Fruit fly (Drosophila melanogaster) whole organism, embryonic: ENCODE measurements around the gene dpr3.

Source experiments
- ATbp ChIP-seq: fragments of 200-800 bp; sonication (Bioruptor generic); optimal IDR thresholded peaks from 2 replicates; lab custom pipeline; 2017; ENCODE audit warnings: missing biosample characterization, mild to moderate bottlenecking, missing genetic modification characterization, missing genetic modification reagents
- Antp ChIP-seq: fragments of 200-800 bp; sonication (Bioruptor generic); optimal IDR thresholded peaks from 3 replicates; lab custom pipeline; 2016; ENCODE audit warnings: missing biosample characterization, missing genetic modification characterization
- C15 ChIP-seq: fragments of 200-800 bp; sonication (Bioruptor generic); IDR thresholded peaks from 3 replicates; pipeline ENCODE4 v1.3.6; 2022; ENCODE audit warnings: missing biosample characterization, missing genetic modification characterization
- CG10274 ChIP-seq: fragments of 200-800 bp; sonication (Bioruptor generic); optimal IDR thresholded peaks from 3 replicates; lab custom pipeline; 2017; ENCODE audit warnings: missing biosample characterization, mild to moderate bottlenecking, missing genetic modification characterization
- CG11456 ChIP-seq: fragments of 200-800 bp; sonication (Bioruptor generic); IDR thresholded peaks from 3 replicates; pipeline ENCODE4 v1.3.6; 2022; ENCODE audit warnings: missing biosample characterization, missing genetic modification characterization
- CG12659 ChIP-seq: fragments of 200-800 bp; sonication (Bioruptor generic); optimal IDR thresholded peaks from 3 replicates; lab custom pipeline; 2017; ENCODE audit warnings: mild to moderate bottlenecking, missing biosample characterization, missing genetic modification reagents, missing genetic modification characterization
- CG13287 ChIP-seq: fragments of 200-800 bp; sonication (Bioruptor generic); IDR thresholded peaks from 2 replicates; pipeline ENCODE4 v1.3.6; 2022; ENCODE audit warnings: missing biosample characterization, missing genetic modification characterization; ENCODE audit not compliant: partially characterized antibody
- CG13775 ChIP-seq: fragments of 200-800 bp; sonication (Bioruptor generic); optimal IDR thresholded peaks from 3 replicates; lab custom pipeline; 2017; ENCODE audit warnings: missing biosample characterization, mild to moderate bottlenecking, missing genetic modification characterization
- CG14860 ChIP-seq: fragments of 200-800 bp; sonication (Bioruptor generic); IDR thresholded peaks from 3 replicates; pipeline ENCODE4 v1.3.6; 2022; ENCODE audit warnings: missing biosample characterization, missing genetic modification characterization; ENCODE audit not compliant: partially characterized antibody
- CG15073 ChIP-seq: fragments of 200-800 bp; sonication (Bioruptor generic); optimal IDR thresholded peaks from 2 replicates; lab custom pipeline; 2016; ENCODE audit warnings: missing biosample characterization, missing genetic modification characterization
- CG1529 ChIP-seq: fragments of 200-800 bp; sonication (Bioruptor generic); optimal IDR thresholded peaks from 3 replicates; lab custom pipeline; 2018; ENCODE audit warnings: missing biosample characterization, missing genetic modification characterization
- CG16813 ChIP-seq: fragments of 200-800 bp; sonication (Bioruptor generic); IDR thresholded peaks from 3 replicates; pipeline ENCODE4 v1.3.6; 2022; ENCODE audit warnings: missing biosample characterization, missing genetic modification characterization; ENCODE audit not compliant: partially characterized antibody
- CG17385 ChIP-seq: fragments of 200-800 bp; sonication (Bioruptor generic); optimal IDR thresholded peaks from 3 replicates; lab custom pipeline; 2018; ENCODE audit warnings: missing biosample characterization, mild to moderate bottlenecking, missing genetic modification characterization
- CG18619 ChIP-seq: fragments of 200-800 bp; sonication (Bioruptor generic); optimal IDR thresholded peaks from 3 replicates; lab custom pipeline; 2017; ENCODE audit warnings: missing biosample characterization, mild to moderate bottlenecking, missing genetic modification characterization
- CG2678 ChIP-seq: fragments of 200-800 bp; sonication (Bioruptor generic); optimal IDR thresholded peaks from 3 replicates; lab custom pipeline; 2019; ENCODE audit warnings: missing biosample characterization, mild to moderate bottlenecking, missing genetic modification characterization, moderate library complexity
- CG2875 ChIP-seq: fragments of 200-800 bp; sonication (Bioruptor generic); optimal IDR thresholded peaks from 2 replicates; lab custom pipeline; 2017; ENCODE audit warnings: missing biosample characterization, mild to moderate bottlenecking, missing genetic modification characterization, missing genetic modification reagents
- CG3065 ChIP-seq: fragments of 200-800 bp; sonication (Bioruptor generic); optimal IDR thresholded peaks from 2 replicates; lab custom pipeline; 2016; ENCODE audit warnings: missing biosample characterization, missing genetic modification characterization
- CG31224 ChIP-seq: fragments of 200-800 bp; sonication (Bioruptor generic); IDR thresholded peaks from 2 replicates; pipeline ENCODE4 v1.3.6; 2022; ENCODE audit warnings: missing biosample characterization, missing genetic modification characterization
- CG4282 ChIP-seq: fragments of 200-800 bp; sonication (Bioruptor generic); optimal IDR thresholded peaks from 2 replicates; lab custom pipeline; 2016; ENCODE audit warnings: missing biosample characterization, missing genetic modification characterization
- CG5953 ChIP-seq: fragments of 200-800 bp; sonication (Bioruptor generic); IDR thresholded peaks from 2 replicates; pipeline ENCODE4 v1.3.6; 2022; ENCODE audit warnings: missing biosample characterization, missing genetic modification characterization
- CG6654 ChIP-seq: fragments of 200-800 bp; sonication (Bioruptor generic); optimal IDR thresholded peaks from 2 replicates; lab custom pipeline; 2017; ENCODE audit warnings: missing biosample characterization, mild to moderate bottlenecking, missing genetic modification characterization
- CG6791 ChIP-seq: fragments of 200-800 bp; sonication (Bioruptor generic); IDR thresholded peaks from 3 replicates; pipeline ENCODE4 v1.3.6; 2022; ENCODE audit warnings: missing biosample characterization, missing genetic modification characterization; ENCODE audit not compliant: partially characterized antibody
- CG7357 ChIP-seq: fragments of 200-800 bp; sonication (Bioruptor generic); IDR thresholded peaks from 3 replicates; pipeline ENCODE4 v1.3.6; 2022; ENCODE audit warnings: missing biosample characterization, missing genetic modification characterization
- D ChIP-seq, 2 experiments: fragments of 200-800 bp in 1 of 2; fragments of >200 bp in 1 of 2; sonication (Bioruptor generic) in 1 of 2; optimal IDR thresholded peaks; 2 replicates in 1 of 2; 3 replicates in 1 of 2; lab custom pipeline; 2017; ENCODE audit warnings: mild to moderate bottlenecking in 1 of 2, missing biosample characterization in 1 of 2, missing genetic modification characterization in 1 of 2, missing genetic modification reagents in 1 of 2
- D19B ChIP-seq: fragments of 200-800 bp; sonication (Bioruptor generic); optimal IDR thresholded peaks from 2 replicates; lab custom pipeline; 2017; ENCODE audit warnings: missing biosample characterization, mild to moderate bottlenecking, missing genetic modification characterization
- E2f2 ChIP-seq: fragments of 200-800 bp; sonication (Bioruptor generic); IDR thresholded peaks from 2 replicates; pipeline ENCODE4 v1.3.6; 2022; ENCODE audit warnings: missing biosample characterization, missing genetic modification characterization
- Ets65A ChIP-seq: fragments of 200-800 bp; sonication (Bioruptor generic); peaks from one replicate; lab custom pipeline; 2016; ENCODE audit warnings: missing biosample characterization, missing genetic modification characterization
- HHEX ChIP-seq: fragments of 200-800 bp; sonication (Bioruptor generic); optimal IDR thresholded peaks from 3 replicates; lab custom pipeline; 2017; ENCODE audit warnings: missing biosample characterization, mild to moderate bottlenecking, missing genetic modification characterization, missing genetic modification reagents
- NC2β ChIP-seq: fragments of 200-800 bp; sonication (Bioruptor generic); optimal IDR thresholded peaks from 2 replicates; lab custom pipeline; 2016; ENCODE audit warnings: missing biosample characterization, missing genetic modification characterization
- Nf-YA ChIP-seq: fragments of 200-800 bp; sonication (Bioruptor generic); IDR thresholded peaks from 2 replicates; pipeline ENCODE4 v1.3.6; 2022; ENCODE audit warnings: missing biosample characterization, missing genetic modification characterization
- Rfx ChIP-seq: fragments of 200-800 bp; sonication (Bioruptor generic); IDR thresholded peaks from 2 replicates; pipeline ENCODE4 v1.3.6; 2022; ENCODE audit warnings: missing biosample characterization, missing genetic modification characterization
- Side ChIP-seq: fragments of 200-800 bp; sonication (Bioruptor generic); optimal IDR thresholded peaks from 2 replicates; lab custom pipeline; 2016; ENCODE audit warnings: missing biosample characterization, missing genetic modification characterization
- Xbp1 ChIP-seq: fragments of 200-800 bp; sonication (Bioruptor generic); optimal IDR thresholded peaks from 3 replicates; lab custom pipeline; 2016; ENCODE audit warnings: missing biosample characterization, mild to moderate bottlenecking, missing genetic modification characterization
- bab2 ChIP-seq: fragments of 200-800 bp; sonication (Bioruptor generic); optimal IDR thresholded peaks from 2 replicates; lab custom pipeline; 2016; ENCODE audit warnings: missing biosample characterization, missing genetic modification characterization
- bsh ChIP-seq, 2 experiments: fragments of 200-800 bp; sonication (Bioruptor generic); optimal IDR thresholded peaks; 2 replicates each; lab custom pipeline; 2017 to 2018; ENCODE audit warnings: mild to moderate bottlenecking in 2 of 2, missing biosample characterization in 2 of 2, missing genetic modification characterization in 2 of 2, moderate library complexity in 1 of 2
- cato ChIP-seq: fragments of 200-800 bp; sonication (Bioruptor generic); optimal IDR thresholded peaks from 2 replicates; lab custom pipeline; 2016; ENCODE audit warnings: missing biosample characterization, missing genetic modification characterization, borderline replicate concordance
- dmrt99B ChIP-seq: fragments of 200-800 bp; sonication (Bioruptor generic); optimal IDR thresholded peaks from 2 replicates; lab custom pipeline; 2018; ENCODE audit warnings: missing biosample characterization, mild to moderate bottlenecking, missing genetic modification characterization, moderate library complexity
- fd96Cb ChIP-seq: fragments of 200-800 bp; sonication (Bioruptor generic); optimal IDR thresholded peaks from 2 replicates; lab custom pipeline; 2018; ENCODE audit warnings: missing biosample characterization, mild to moderate bottlenecking, missing genetic modification characterization, moderate library complexity
- gcm ChIP-seq: fragments of 200-800 bp; sonication (Bioruptor generic); optimal IDR thresholded peaks from 2 replicates; lab custom pipeline; 2019; ENCODE audit warnings: missing biosample characterization, mild to moderate bottlenecking, missing genetic modification characterization, moderate library complexity
- gro ChIP-seq: fragments of 200-800 bp; sonication (Bioruptor generic); optimal IDR thresholded peaks from 2 replicates; lab custom pipeline; 2016; ENCODE audit warnings: missing biosample characterization, missing genetic modification characterization
- hbn ChIP-seq: fragments of 200-800 bp; sonication (Bioruptor generic); IDR thresholded peaks from 2 replicates; pipeline ENCODE4 v1.3.6; 2022; ENCODE audit warnings: missing biosample characterization, missing genetic modification characterization; ENCODE audit not compliant: partially characterized antibody
- inv ChIP-seq: fragments of 200-800 bp; sonication (Bioruptor generic); IDR thresholded peaks from 2 replicates; pipeline ENCODE4 v1.3.6; 2022; ENCODE audit warnings: missing biosample characterization, missing genetic modification characterization; ENCODE audit not compliant: partially characterized antibody
- jumu ChIP-seq: fragments of 200-800 bp; sonication (Bioruptor generic); optimal IDR thresholded peaks from 3 replicates; lab custom pipeline; 2016; ENCODE audit warnings: missing biosample characterization, missing genetic modification characterization
- kni ChIP-seq: fragments of 200-800 bp; sonication (Bioruptor generic); optimal IDR thresholded peaks from 3 replicates; lab custom pipeline; 2017; ENCODE audit warnings: mild to moderate bottlenecking, missing biosample characterization, missing genetic modification reagents, missing genetic modification characterization
- nau ChIP-seq: fragments of 200-800 bp; sonication (Bioruptor generic); optimal IDR thresholded peaks from 3 replicates; lab custom pipeline; 2017; ENCODE audit warnings: missing biosample characterization, mild to moderate bottlenecking, missing genetic modification characterization, missing genetic modification reagents
- ro ChIP-seq: fragments of 200-800 bp; sonication (Bioruptor generic); IDR thresholded peaks from 2 replicates; pipeline ENCODE4 v1.3.6; 2022; ENCODE audit warnings: missing biosample characterization, missing genetic modification characterization
- sim ChIP-seq: fragments of 200-800 bp; sonication (Bioruptor generic); IDR thresholded peaks from 2 replicates; pipeline ENCODE4 v1.3.6; 2022; ENCODE audit warnings: missing biosample characterization, missing genetic modification characterization
- wdn ChIP-seq: fragments of 200-800 bp; sonication (Bioruptor generic); IDR thresholded peaks from 2 replicates; pipeline ENCODE4 v1.3.6; 2022; ENCODE audit warnings: missing biosample characterization, missing genetic modification characterization
- zfh2 ChIP-seq: fragments of 200-800 bp; sonication (Bioruptor generic); optimal IDR thresholded peaks from 2 replicates; lab custom pipeline; 2016; ENCODE audit warnings: missing biosample characterization, missing genetic modification characterization

dpr3 gene

dm6 chr2L:2037551-2038252 is 72.0 kb downstream of the dpr3 start (continued):
- no peak for TF ChIP-seq bsh (GFP tag; optimal IDR thresholded peaks at IDR 0.05; lab: Kevin White, UChicago)
- TF ChIP-seq CG14860 (GFP tag; lab: Robert Waterston, UW) = peak; percentile 79
- peak; percentile 91 for TF ChIP-seq CG17385 (GFP tag; lab: Kevin White, UChicago)
- peak; percentile 96 for TF ChIP-seq Ets65A (GFP tag; lab: Kevin White, UChicago)
- TF ChIP-seq bab2 = no peak
- peak; percentile 94 for TF ChIP-seq inv
- TF ChIP-seq CG16813 = peak; percentile 94
- no peak for TF ChIP-seq CG3065
- TF ChIP-seq ro (GFP tag; lab: Robert Waterston, UW) = no peak
- TF ChIP-seq zfh2 (GFP tag; lab: Kevin White, UChicago) = peak; percentile 34
- TF ChIP-seq Xbp1 (GFP tag; lab: Kevin White, UChicago) = peak; percentile 72
- no peak for TF ChIP-seq nau
- TF ChIP-seq CG13287 (GFP tag; lab: Robert Waterston, UW) = peak; percentile 97
- no peak for TF ChIP-seq gcm (GFP tag; lab: Kevin White, UChicago)
- TF ChIP-seq CG15073 = no peak
- no peak for TF ChIP-seq HHEX (GFP tag; lab: Kevin White, UChicago)
- no peak for TF ChIP-seq sim (GFP tag; lab: Robert Waterston, UW)
- no peak for TF ChIP-seq D19B (GFP tag; lab: Kevin White, UChicago)
- no peak for TF ChIP-seq CG5953 (GFP tag; lab: Robert Waterston, UW)
- no peak for TF ChIP-seq C15 (GFP tag; lab: Robert Waterston, UW)
- TF ChIP-seq CG6791 (GFP tag; lab: Robert Waterston, UW) = peak; percentile 91
- peak; percentile 76 for TF ChIP-seq CG12659 (GFP tag; lab: Kevin White, UChicago)
- TF ChIP-seq Rfx (GFP tag; lab: Robert Waterston, UW) = peak; percentile 62
- TF ChIP-seq kni (GFP tag; lab: Kevin White, UChicago) = no peak
- no peak for TF ChIP-seq CG11456 (GFP tag; lab: Robert Waterston, UW)
- peak; percentile 19 for TF ChIP-seq NC2β (GFP tag; lab: Kevin White, UChicago)
- TF ChIP-seq Nf-YA = no peak
- TF ChIP-seq CG10274 (GFP tag; lab: Kevin White, UChicago) = no peak
- no peak for TF ChIP-seq CG6654 (GFP tag; lab: Kevin White, UChicago)
- no peak for TF ChIP-seq CG7357 (GFP tag; lab: Robert Waterston, UW)
- TF ChIP-seq CG13775 (GFP tag; lab: Kevin White, UChicago) = no peak
- TF ChIP-seq gro (GFP tag; lab: Kevin White, UChicago) = no peak
- no peak for TF ChIP-seq CG2875 (GFP tag; lab: Kevin White, UChicago)
- peak; percentile 98 for TF ChIP-seq E2f2 (GFP tag; lab: Robert Waterston, UW)
- no peak for TF ChIP-seq CG1529 (GFP tag; lab: Kevin White, UChicago)
- TF ChIP-seq Antp (GFP tag; lab: Kevin White, UChicago) = peak; percentile 38
- peak; percentile 11 for TF ChIP-seq Side (GFP tag; lab: Kevin White, UChicago)
- no peak for TF ChIP-seq CG2678 (tag; lab: Kevin White, UChicago)
- no peak for TF ChIP-seq CG4282 (GFP tag; lab: Kevin White, UChicago)
- peak; percentile 26 for TF ChIP-seq jumu
- TF ChIP-seq cato (GFP tag; lab: Kevin White, UChicago) = no peak
- TF ChIP-seq ATbp (GFP tag; lab: Kevin White, UChicago) = no peak
- no peak for TF ChIP-seq dmrt99B
- no peak for TF ChIP-seq wdn (GFP tag; lab: Robert Waterston, UW)
- TF ChIP-seq D (optimal IDR thresholded peaks at IDR 0.05; lab: Kevin White, UChicago) = no peak
- TF ChIP-seq D (GFP tag; optimal IDR thresholded peaks at IDR 0.05; lab: Kevin White, UChicago) = no peak
- no peak for TF ChIP-seq CG31224 (GFP tag; lab: Robert Waterston, UW)
- no peak for TF ChIP-seq fd96Cb
- no peak for TF ChIP-seq CG18619
- TF ChIP-seq hbn (GFP tag; lab: Robert Waterston, UW) = peak; percentile 90
